Fruit fly (Drosophila melanogaster): Measurements from ENCODE around the gene CG11964.

CG11964 gene

dm6 chr3R:8944866-8945265 is at the start of gene CG11964 (continued):
- TF ChIP-seq YL-1 (GFP tag; optimal IDR thresholded peaks at IDR 0.05) (peak; percentile 55), CG32772 (GFP tag; IDR thresholded peaks at IDR 0.05) (peak; percentile 29; the same call in 1 of the 2 replicates), Bdp1 (GFP tag; optimal IDR thresholded peaks at IDR 0.05) (peak; percentile 48), klu (GFP tag; IDR thresholded peaks at IDR 0.05) (peak; percentile 33; the same call in 1 of the 2 replicates), CG10366 (GFP tag; IDR thresholded peaks at IDR 0.05) (0 out of 2 replicates have a peak, but pooled peaks have one; percentile 34), CG14710 (tag; optimal IDR thresholded peaks at IDR 0.05) (peak; percentile 74), Oli (tag; optimal IDR thresholded peaks at IDR 0.05) (no peak), chif (GFP tag; optimal IDR thresholded peaks at IDR 0.05) (peak; percentile 44 to 55), CG10979 (tag; optimal IDR thresholded peaks at IDR 0.05) (peak; percentile 43), Kr (GFP tag; optimal IDR thresholded peaks at IDR 0.05) (no peak), CG17568 (GFP tag; optimal IDR thresholded peaks at IDR 0.05) (no peak), org-1 (GFP tag; optimal IDR thresholded peaks at IDR 0.05) (no peak), Deaf1 (tag; optimal IDR thresholded peaks at IDR 0.05) (peak; percentile 16), CG15269 (tag; optimal IDR thresholded peaks at IDR 0.05) (peak; percentile 45), CG4854 (GFP tag; optimal IDR thresholded peaks at IDR 0.05) (peak; percentile 35), Rx (GFP tag; IDR thresholded peaks at IDR 0.05) (0 out of 2 replicates have a peak, but pooled peaks have one; percentile 13), CG9215 (GFP tag; IDR thresholded peaks at IDR 0.05) (peak; percentile 43), CG18011 (GFP tag; optimal IDR thresholded peaks at IDR 0.05) (peak; percentile 4), pho (GFP tag; optimal IDR thresholded peaks at IDR 0.05) (peak; percentile 76), PHDP (tag; optimal IDR thresholded peaks at IDR 0.05) (peak; percentile 49), CG13624 (GFP tag; optimal IDR thresholded peaks at IDR 0.05) (peak; percentile 67), ewg (GFP tag; optimal IDR thresholded peaks at IDR 0.05) (peak; percentile 28), dmrt11E (tag; optimal IDR thresholded peaks at IDR 0.05) (peak; percentile 32), CTCF (GFP tag; optimal IDR thresholded peaks at IDR 0.05) (peak; percentile 66), btn (GFP tag; optimal IDR thresholded peaks at IDR 0.05) (no peak), lola (GFP tag; optimal IDR thresholded peaks at IDR 0.05) (peak in 1 of 3 experiments; percentile 48), CG10147 (GFP tag; optimal IDR thresholded peaks at IDR 0.05) (peak; percentile 63), E2f1 (GFP tag; IDR thresholded peaks at IDR 0.05) (peak; percentile 33; the same call in 1 of the 2 replicates), rib (GFP tag; IDR thresholded peaks at IDR 0.05) (peak; percentile 69; the same call in 1 of the 2 replicates), croc (GFP tag; conservative IDR thresholded peaks at IDR 0.05) (no peak), CG2889 (GFP tag; IDR thresholded peaks at IDR 0.05) (no peak), Bgb (GFP tag; IDR thresholded peaks at IDR 0.05; ENCODE audit: partially characterized antibody) (peak; percentile 100), CG1792 (GFP tag; optimal IDR thresholded peaks at IDR 0.05) (peak; percentile 11), CG2120 (GFP tag; optimal IDR thresholded peaks at IDR 0.05) (peak; percentile 79), fd3F (GFP tag; optimal IDR thresholded peaks at IDR 0.05) (peak; percentile 21), slp2 (GFP tag; optimal IDR thresholded peaks at IDR 0.05) (peak; percentile 2), Hr3 (GFP tag; optimal IDR thresholded peaks at IDR 0.05) (peak; percentile 42), CG9932 (GFP tag; IDR thresholded peaks at IDR 0.05) (peak; percentile 91), CG2199 (GFP tag; IDR thresholded peaks at IDR 0.05) (peak; percentile 84; the same call in 2 of the 3 replicates), stc (GFP tag; IDR thresholded peaks at IDR 0.05) (peak; percentile 48; the same call in 1 of the 2 replicates), trem (tag; optimal IDR thresholded peaks at IDR 0.05) (peak; percentile 84), CrebB (tag; optimal IDR thresholded peaks at IDR 0.05) (peak; percentile 2), Trl (optimal IDR thresholded peaks at IDR 0.05) (no peak), Trl (GFP tag; optimal IDR thresholded peaks at IDR 0.05) (peak; percentile 58), CG8478 (optimal IDR thresholded peaks at IDR 0.05) (no peak), D19A (tag; optimal IDR thresholded peaks at IDR 0.05) (peak; percentile 4), CG6272 (GFP tag; IDR thresholded peaks at IDR 0.05) (peak; percentile 72), CG12391 (tag; optimal IDR thresholded peaks at IDR 0.05) (peak; percentile 74), HmgZ (tag; optimal IDR thresholded peaks at IDR 0.05) (peak; percentile 87), row (GFP tag; IDR thresholded peaks at IDR 0.05) (peak; percentile 91), Atf-2 (GFP tag; optimal IDR thresholded peaks at IDR 0.05) (peak; percentile 32), scrt (GFP tag; optimal IDR thresholded peaks at IDR 0.05) (peak; percentile 10)

Data from whole organism, embryonic.